Worm (Caenorhabditis elegans) whole organism, L3 larva: ENCODE data around the gene F54F2.14.

Experiments
- elt-1 ChIP-seq: fragments of 150-350 bp; optimal IDR thresholded peaks from 2 replicates; lab custom pipeline; 2014; ENCODE audit warnings: missing biosample characterization, missing genetic modification characterization
- elt-2 ChIP-seq: sonication (generic microtip); optimal IDR thresholded peaks from 2 replicates; lab custom pipeline; 2016; ENCODE audit warnings: missing genetic modification reagents, mild to moderate bottlenecking, missing genetic modification characterization, missing compliant biosample characterization
- eor-1 ChIP-seq, 2 experiments: fragments of 150-350 bp; optimal IDR thresholded peaks; 2 replicates each; lab custom pipeline; 2014 to 2018; ENCODE audit warnings: missing biosample characterization in 2 of 2, missing genetic modification characterization in 2 of 2
- fos-1 ChIP-seq: fragments of 150-350 bp; optimal IDR thresholded peaks from 2 replicates; lab custom pipeline; 2014; ENCODE audit warnings: missing biosample characterization, missing genetic modification characterization
- jun-1 ChIP-seq: fragments of 150-350 bp; optimal IDR thresholded peaks from 2 replicates; lab custom pipeline; 2014; ENCODE audit warnings: missing biosample characterization, missing genetic modification reagents, missing genetic modification characterization
- lin-15B ChIP-seq: fragments of 150-350 bp; optimal IDR thresholded peaks from 2 replicates; lab custom pipeline; 2014; ENCODE audit warnings: missing biosample characterization, missing genetic modification characterization
- lin-39 ChIP-seq: fragments of 150-350 bp; optimal IDR thresholded peaks from 2 replicates; lab custom pipeline; 2018; ENCODE audit warnings: missing biosample characterization, missing genetic modification reagents, missing genetic modification characterization
- mdl-1 ChIP-seq: fragments of 150-350 bp; optimal IDR thresholded peaks from 2 replicates; lab custom pipeline; 2014; ENCODE audit warnings: missing biosample characterization, missing genetic modification characterization
- nhr-23 ChIP-seq: fragments of 150-350 bp; optimal IDR thresholded peaks from 2 replicates; lab custom pipeline; 2014; ENCODE audit warnings: missing biosample characterization, missing genetic modification reagents, missing genetic modification characterization
- nhr-25 ChIP-seq: sonication (generic microtip); optimal IDR thresholded peaks from 2 replicates; lab custom pipeline; 2017; ENCODE audit warnings: missing biosample characterization, missing genetic modification characterization
- skn-1 ChIP-seq: fragments of 150-350 bp; optimal IDR thresholded peaks from 2 replicates; lab custom pipeline; 2014; ENCODE audit warnings: missing biosample characterization, missing genetic modification characterization
- unc-39 ChIP-seq: sonication (generic microtip); optimal IDR thresholded peaks from 4 replicates; lab custom pipeline; 2017; ENCODE audit warnings: missing biosample characterization, missing genetic modification characterization
- zag-1 ChIP-seq: fragments of 150-350 bp; optimal IDR thresholded peaks from 2 replicates; lab custom pipeline; 2014; ENCODE audit warnings: missing biosample characterization, missing genetic modification characterization
- ztf-11 ChIP-seq: fragments of 150-350 bp; optimal IDR thresholded peaks from 2 replicates; lab custom pipeline; 2014; ENCODE audit warnings: missing biosample characterization, missing genetic modification characterization

The F54F2.14 gene

DNA sequence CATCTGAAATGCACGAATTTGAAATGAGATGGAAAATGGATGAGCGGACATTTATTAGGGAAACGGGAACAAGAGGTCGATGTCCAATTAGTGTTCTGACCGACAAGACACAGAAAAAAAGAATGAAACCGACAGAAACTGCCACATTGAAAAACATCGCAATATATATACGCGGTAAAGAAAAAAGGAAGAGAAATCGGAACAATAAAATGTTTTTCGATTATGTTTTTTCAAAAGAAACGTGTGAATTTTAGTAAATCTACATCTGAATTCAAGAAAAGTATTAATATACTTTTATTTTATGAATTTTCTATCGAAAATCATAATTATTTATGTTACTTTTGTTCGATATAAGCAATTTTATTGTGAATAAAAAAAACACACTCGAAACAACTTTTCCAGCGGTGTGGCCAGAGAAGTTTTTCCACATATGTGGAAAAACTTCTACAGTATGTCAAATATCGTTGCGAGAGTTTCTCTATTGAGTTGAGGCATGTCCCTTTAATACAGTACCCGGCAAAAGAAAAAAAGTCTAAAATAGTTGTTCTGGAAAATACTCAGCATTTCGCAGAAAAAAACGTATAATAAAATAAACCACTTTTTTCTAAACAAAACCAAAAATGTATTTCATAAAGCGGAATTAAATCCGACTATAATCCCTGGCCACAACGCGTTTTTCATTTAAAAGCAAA lies 39.9 kb downstream of the F54F2.14 start, which contains the start of gene F44E2.10:
Gene F44E2.10, minus strand, starts transcription at position 51 of the 692 bp plus-strand sequence.
- no peak for TF ChIP-seq nhr-23 (tag; lab: Kevin White, UChicago)
- TF ChIP-seq mdl-1 (tag; lab: Kevin White, UChicago), result no peak
- TF ChIP-seq eor-1 (tag; optimal IDR thresholded peaks at IDR 0.05; lab: Kevin White, UChicago), result no peak
- no peak for TF ChIP-seq jun-1 (tag; lab: Kevin White, UChicago)
- TF ChIP-seq fos-1 (tag; lab: Kevin White, UChicago), result no peak
- no peak for TF ChIP-seq lin-15B (tag; lab: Kevin White, UChicago)
- no peak for TF ChIP-seq lin-39 (tag; lab: Kevin White, UChicago)
- no peak for TF ChIP-seq skn-1
- TF ChIP-seq unc-39 (tag; lab: Kevin White, UChicago), result no peak
- no peak for TF ChIP-seq nhr-25 (tag; lab: Kevin White, UChicago)
- no peak for TF ChIP-seq elt-2 (tag; lab: Kevin White, UChicago)
- TF ChIP-seq, all 47 proteins: peak for 0

DNA sequence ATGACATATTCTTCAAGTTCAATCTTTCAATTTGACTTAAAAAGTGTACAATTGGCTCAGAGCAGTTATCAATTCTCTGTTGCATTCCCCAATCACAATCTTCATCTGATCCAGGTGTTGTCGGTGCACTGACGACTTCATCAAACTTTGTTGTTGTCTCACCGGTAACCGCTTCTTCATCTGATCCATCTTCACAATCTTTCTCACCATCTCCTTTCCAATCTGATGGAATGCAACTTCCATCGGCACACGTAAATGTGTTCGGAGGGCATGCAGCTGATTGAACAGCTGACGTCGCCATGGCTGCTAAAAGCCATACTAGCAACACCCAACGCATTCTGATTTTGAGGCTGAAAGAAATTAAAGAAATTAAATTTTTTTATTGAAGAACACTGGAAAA lies 46.7 kb downstream of the F54F2.14 start, which contains the start of gene F44E2.4:
Gene F44E2.4, minus strand, starts transcription at position 350 of the 400 bp plus-strand sequence.
- TF ChIP-seq elt-1 (tag; lab: Kevin White, UChicago) (peak; percentile 77), zag-1 (tag; lab: Kevin White, UChicago) (no peak)

DNA sequence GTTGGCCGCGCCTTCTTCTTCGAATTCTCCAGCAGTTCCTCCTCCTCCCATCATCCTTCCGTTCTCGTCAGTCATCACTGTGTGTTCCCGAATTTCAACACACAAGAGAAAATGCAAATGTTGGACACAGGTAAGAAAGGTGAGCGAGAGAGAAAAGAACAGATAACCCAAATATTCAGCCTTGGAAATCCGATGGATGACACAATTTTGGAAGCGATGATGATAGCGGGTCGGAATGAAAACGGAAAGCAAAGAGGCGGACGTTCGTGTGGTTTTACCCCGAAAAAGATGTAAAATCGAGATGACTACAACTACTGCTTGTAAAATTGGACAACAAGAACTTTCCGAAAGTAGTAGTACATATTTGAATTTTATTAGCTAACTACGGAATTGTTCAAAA lies 48.5 kb downstream of the F54F2.14 start:
- no peak for TF ChIP-seq ztf-11 (tag; lab: Kevin White, UChicago)
- peak; percentile 56 for TF ChIP-seq nhr-23 (tag; lab: Kevin White, UChicago)
- no peak for TF ChIP-seq mdl-1 (tag; lab: Kevin White, UChicago)
- TF ChIP-seq nhr-25 (tag; lab: Kevin White, UChicago), result peak; percentile 14
